Fruit fly (Drosophila melanogaster) whole organism, embryonic: Measurements from ENCODE around the gene CG46309.
A peak's percentile ranks its signal among the peaks of the same experiment; 100 is the strongest.

Experiments
- ATbp ChIP-seq: fragments of 200-800 bp; sonication (Bioruptor generic); optimal IDR thresholded peaks from 2 replicates; lab custom pipeline; 2017; ENCODE audit warnings: missing biosample characterization, mild to moderate bottlenecking, missing genetic modification characterization, missing genetic modification reagents
- Atf3 ChIP-seq: fragments of 200-800 bp; sonication (Bioruptor generic); optimal IDR thresholded peaks from 3 replicates; lab custom pipeline; 2016; ENCODE audit warnings: missing biosample characterization, missing genetic modification characterization
- CG10267 ChIP-seq: fragments of 200-800 bp; sonication (Bioruptor generic); optimal IDR thresholded peaks from 2 replicates; lab custom pipeline; 2018; ENCODE audit warnings: missing biosample characterization, mild to moderate bottlenecking, missing genetic modification characterization, moderate library complexity
- CG10321 ChIP-seq: fragments of 200-800 bp; sonication (Bioruptor generic); IDR thresholded peaks from 2 replicates; pipeline ENCODE4 v1.3.6; 2022; ENCODE audit warnings: missing biosample characterization, missing genetic modification characterization
- CG10462 ChIP-seq: fragments of 200-800 bp; sonication (Bioruptor generic); optimal IDR thresholded peaks from 2 replicates; lab custom pipeline; 2016; ENCODE audit warnings: missing biosample characterization, missing genetic modification characterization
- CG15011 ChIP-seq: fragments of 200-800 bp; sonication (Bioruptor generic); optimal IDR thresholded peaks from 3 replicates; lab custom pipeline; 2018; ENCODE audit warnings: missing biosample characterization, mild to moderate bottlenecking, missing genetic modification characterization
- CG16779 ChIP-seq: fragments of 200-800 bp; sonication (Bioruptor generic); IDR thresholded peaks from 2 replicates; pipeline ENCODE4 v1.3.6; 2022; ENCODE audit warnings: missing biosample characterization, missing genetic modification characterization
- CG17385 ChIP-seq: fragments of 200-800 bp; sonication (Bioruptor generic); optimal IDR thresholded peaks from 3 replicates; lab custom pipeline; 2018; ENCODE audit warnings: missing biosample characterization, mild to moderate bottlenecking, missing genetic modification characterization
- CG1792 ChIP-seq: fragments of 200-800 bp; sonication (Bioruptor generic); optimal IDR thresholded peaks from 2 replicates; lab custom pipeline; 2016; ENCODE audit warnings: missing biosample characterization, missing genetic modification characterization
- CG2129 ChIP-seq: fragments of 200-800 bp; sonication (Bioruptor generic); IDR thresholded peaks from 2 replicates; pipeline ENCODE4 v1.3.6; 2022; ENCODE audit warnings: missing biosample characterization, missing genetic modification characterization; ENCODE audit not compliant: partially characterized antibody
- CG2199 ChIP-seq: fragments of 200-800 bp; sonication (Bioruptor generic); IDR thresholded peaks from 3 replicates; pipeline ENCODE4 v1.3.6; 2022; ENCODE audit warnings: missing biosample characterization, missing genetic modification characterization
- CG32767 ChIP-seq: fragments of 200-800 bp; sonication (Bioruptor generic); IDR thresholded peaks from 2 replicates; pipeline ENCODE4 v1.3.6; 2022; ENCODE audit warnings: missing biosample characterization, missing genetic modification characterization
- CG33213 ChIP-seq: fragments of 200-800 bp; sonication (Bioruptor generic); optimal IDR thresholded peaks from 3 replicates; lab custom pipeline; 2016; ENCODE audit warnings: missing biosample characterization, missing genetic modification characterization
- CG3726 ChIP-seq: fragments of 200-800 bp; sonication (Bioruptor generic); IDR thresholded peaks from 3 replicates; pipeline ENCODE4, ENCODE4 v1.3.6; 2022; ENCODE audit warnings: missing biosample characterization, missing genetic modification characterization
- CG3847 ChIP-seq: fragments of 200-800 bp; sonication (Bioruptor generic); IDR thresholded peaks from 2 replicates; pipeline ENCODE4 v1.3.6; 2022; ENCODE audit warnings: missing biosample characterization, missing genetic modification characterization
- CG42726 ChIP-seq: fragments of 200-800 bp; sonication (Bioruptor generic); IDR thresholded peaks from 2 replicates; pipeline ENCODE4 v1.3.6; 2022; ENCODE audit warnings: missing biosample characterization, missing genetic modification characterization; ENCODE audit not compliant: partially characterized antibody
- CG4854 ChIP-seq: fragments of 200-800 bp; sonication (Bioruptor generic); optimal IDR thresholded peaks from 2 replicates; lab custom pipeline; 2016; ENCODE audit warnings: missing biosample characterization, missing genetic modification characterization, inconsistent platforms
- CG5953 ChIP-seq: fragments of 200-800 bp; sonication (Bioruptor generic); IDR thresholded peaks from 2 replicates; pipeline ENCODE4 v1.3.6; 2022; ENCODE audit warnings: missing biosample characterization, missing genetic modification characterization
- CG8089 ChIP-seq: fragments of 200-800 bp; sonication (Bioruptor generic); optimal IDR thresholded peaks from 3 replicates; lab custom pipeline; 2016; ENCODE audit warnings: missing biosample characterization, missing genetic modification characterization
- CG9215 ChIP-seq: fragments of 200-800 bp; sonication (Bioruptor generic); IDR thresholded peaks from 2 replicates; pipeline ENCODE4 v1.3.6; 2022; ENCODE audit warnings: missing biosample characterization, missing genetic modification characterization
- CG9609 ChIP-seq: fragments of 200-800 bp; sonication (Bioruptor generic); optimal IDR thresholded peaks from 3 replicates; lab custom pipeline; 2016; ENCODE audit warnings: missing biosample characterization, missing genetic modification characterization
- CG9932 ChIP-seq: fragments of 200-800 bp; sonication (Bioruptor generic); IDR thresholded peaks from 2 replicates; pipeline ENCODE4 v1.3.6; 2022; ENCODE audit warnings: missing biosample characterization, missing genetic modification characterization
- Deaf1 ChIP-seq: fragments of 200-800 bp; optimal IDR thresholded peaks from 3 replicates; lab custom pipeline; 2019; ENCODE audit warnings: missing biosample characterization, mild to moderate bottlenecking, missing genetic modification characterization, moderate library complexity
- Dll ChIP-seq: fragments of 200-800 bp; sonication (Bioruptor generic); IDR thresholded peaks from 4 replicates; pipeline ENCODE4 v1.3.6; 2022; ENCODE audit warnings: missing biosample characterization, missing genetic modification characterization; ENCODE audit not compliant: partially characterized antibody
- ERR ChIP-seq: fragments of 200-800 bp; sonication (Bioruptor generic); optimal IDR thresholded peaks from 2 replicates; lab custom pipeline; 2016; ENCODE audit warnings: missing biosample characterization, missing genetic modification characterization
- Fer2 ChIP-seq: fragments of 200-800 bp; sonication (Bioruptor generic); optimal IDR thresholded peaks from 2 replicates; lab custom pipeline; 2018; ENCODE audit warnings: missing biosample characterization, mild to moderate bottlenecking, missing genetic modification characterization, moderate library complexity
- MESR4 ChIP-seq: fragments of 200-800 bp; sonication (Bioruptor generic); optimal IDR thresholded peaks from 2 replicates; lab custom pipeline; 2018; ENCODE audit warnings: missing biosample characterization, mild to moderate bottlenecking, missing genetic modification characterization, moderate library complexity
- Med ChIP-seq: fragments of 200-800 bp; sonication (Bioruptor generic); peaks from one replicate; lab custom pipeline; 2016; ENCODE audit warnings: missing biosample characterization, missing genetic modification characterization, mild to moderate bottlenecking, inconsistent platforms, moderate library complexity
- NfI ChIP-seq: fragments of 200-800 bp; sonication (Bioruptor generic); optimal IDR thresholded peaks from 3 replicates; lab custom pipeline; 2018; ENCODE audit warnings: missing biosample characterization, mild to moderate bottlenecking, missing genetic modification characterization, moderate library complexity
- Sry-β ChIP-seq: fragments of 200-800 bp; sonication (Bioruptor generic); optimal IDR thresholded peaks from 2 replicates; lab custom pipeline; 2018; ENCODE audit warnings: missing biosample characterization, mild to moderate bottlenecking, missing genetic modification characterization, moderate library complexity
- Sry-δ ChIP-seq: fragments of 200-800 bp; sonication (Bioruptor generic); optimal IDR thresholded peaks from 2 replicates; lab custom pipeline; 2016; ENCODE audit warnings: missing biosample characterization, missing genetic modification characterization
- Tbp ChIP-seq: fragments of >200 bp; optimal IDR thresholded peaks from 2 replicates; lab custom pipeline; 2018; ENCODE audit warnings: missing biosample characterization, missing genetic modification characterization
- ab ChIP-seq: fragments of 200-800 bp; sonication (Bioruptor generic); optimal IDR thresholded peaks from 2 replicates; lab custom pipeline; 2016; ENCODE audit warnings: missing biosample characterization, missing genetic modification characterization
- ash1 ChIP-seq: fragments of 200-800 bp; sonication (Bioruptor generic); optimal IDR thresholded peaks from 2 replicates; lab custom pipeline; 2018; ENCODE audit warnings: missing biosample characterization, mild to moderate bottlenecking, missing genetic modification characterization
- cas ChIP-seq: fragments of 200-800 bp; sonication (Bioruptor generic); IDR thresholded peaks from 2 replicates; pipeline ENCODE4 v1.3.6; 2022; ENCODE audit warnings: missing biosample characterization, missing genetic modification characterization
- cg ChIP-seq: fragments of 200-800 bp; sonication (Bioruptor generic); optimal IDR thresholded peaks from 3 replicates; lab custom pipeline; 2019; ENCODE audit warnings: missing biosample characterization, mild to moderate bottlenecking, missing genetic modification characterization, moderate library complexity
- disco-r ChIP-seq: fragments of 200-800 bp; sonication (Bioruptor generic); optimal IDR thresholded peaks from 2 replicates; lab custom pipeline; 2016; ENCODE audit warnings: missing biosample characterization, missing genetic modification characterization
- dpn ChIP-seq, 2 experiments: fragments of 200-800 bp; sonication (Bioruptor generic); optimal IDR thresholded peaks; 3 replicates each; lab custom pipeline; 2016; ENCODE audit warnings: missing biosample characterization in 2 of 2, missing genetic modification characterization in 2 of 2
- ewg ChIP-seq: fragments of 200-800 bp; sonication (Bioruptor generic); optimal IDR thresholded peaks from 3 replicates; lab custom pipeline; 2017; ENCODE audit warnings: mild to moderate bottlenecking, missing biosample characterization, missing genetic modification reagents, missing genetic modification characterization
- gsb ChIP-seq: fragments of 200-800 bp; sonication (Bioruptor generic); IDR thresholded peaks from 2 replicates; pipeline ENCODE4 v1.3.6; 2022; ENCODE audit warnings: missing biosample characterization, missing genetic modification characterization
- jing ChIP-seq: fragments of 200-800 bp; sonication (Bioruptor generic); optimal IDR thresholded peaks from 2 replicates; lab custom pipeline; 2018; ENCODE audit warnings: missing biosample characterization, mild to moderate bottlenecking, missing genetic modification characterization
- kni ChIP-seq: fragments of 200-800 bp; sonication (Bioruptor generic); optimal IDR thresholded peaks from 3 replicates; lab custom pipeline; 2017; ENCODE audit warnings: mild to moderate bottlenecking, missing biosample characterization, missing genetic modification reagents, missing genetic modification characterization
- lov ChIP-seq, 2 experiments: fragments of 200-800 bp in 1 of 2; fragments of >200 bp in 1 of 2; sonication (Bioruptor generic) in 1 of 2; IDR thresholded peaks in 1 of 2; optimal IDR thresholded peaks in 1 of 2; 2 replicates in 1 of 2; 3 replicates in 1 of 2; pipeline versions ENCODE4 v1.3.6 to Lab custom; 2017 to 2022; ENCODE audit warnings: missing biosample characterization in 1 of 2, missing genetic modification characterization in 1 of 2
- oc ChIP-seq: fragments of 200-800 bp; sonication (Bioruptor generic); optimal IDR thresholded peaks from 2 replicates; lab custom pipeline; 2018; ENCODE audit warnings: missing biosample characterization, mild to moderate bottlenecking, missing genetic modification characterization, moderate library complexity
- ranshi ChIP-seq: fragments of 200-800 bp; sonication (Bioruptor generic); IDR thresholded peaks from 2 replicates; pipeline ENCODE4 v1.3.6; 2022; ENCODE audit warnings: missing biosample characterization, missing genetic modification characterization
- rib ChIP-seq: fragments of 200-800 bp; sonication (Bioruptor generic); IDR thresholded peaks from 2 replicates; pipeline ENCODE4 v1.3.6; 2022; ENCODE audit warnings: missing biosample characterization, missing genetic modification characterization
- salm ChIP-seq: fragments of 200-800 bp; sonication (Bioruptor generic); optimal IDR thresholded peaks from 2 replicates; lab custom pipeline; 2018; ENCODE audit warnings: missing biosample characterization, mild to moderate bottlenecking, missing genetic modification characterization
- sr ChIP-seq: fragments of 200-800 bp; sonication (Bioruptor generic); IDR thresholded peaks from 3 replicates; pipeline ENCODE4 v1.3.6; 2022; ENCODE audit warnings: missing biosample characterization, missing genetic modification characterization
- tin ChIP-seq: fragments of 200-800 bp; sonication (Bioruptor generic); optimal IDR thresholded peaks from 3 replicates; lab custom pipeline; 2016; ENCODE audit warnings: missing biosample characterization, missing genetic modification characterization

Gene CG46309

DNA sequence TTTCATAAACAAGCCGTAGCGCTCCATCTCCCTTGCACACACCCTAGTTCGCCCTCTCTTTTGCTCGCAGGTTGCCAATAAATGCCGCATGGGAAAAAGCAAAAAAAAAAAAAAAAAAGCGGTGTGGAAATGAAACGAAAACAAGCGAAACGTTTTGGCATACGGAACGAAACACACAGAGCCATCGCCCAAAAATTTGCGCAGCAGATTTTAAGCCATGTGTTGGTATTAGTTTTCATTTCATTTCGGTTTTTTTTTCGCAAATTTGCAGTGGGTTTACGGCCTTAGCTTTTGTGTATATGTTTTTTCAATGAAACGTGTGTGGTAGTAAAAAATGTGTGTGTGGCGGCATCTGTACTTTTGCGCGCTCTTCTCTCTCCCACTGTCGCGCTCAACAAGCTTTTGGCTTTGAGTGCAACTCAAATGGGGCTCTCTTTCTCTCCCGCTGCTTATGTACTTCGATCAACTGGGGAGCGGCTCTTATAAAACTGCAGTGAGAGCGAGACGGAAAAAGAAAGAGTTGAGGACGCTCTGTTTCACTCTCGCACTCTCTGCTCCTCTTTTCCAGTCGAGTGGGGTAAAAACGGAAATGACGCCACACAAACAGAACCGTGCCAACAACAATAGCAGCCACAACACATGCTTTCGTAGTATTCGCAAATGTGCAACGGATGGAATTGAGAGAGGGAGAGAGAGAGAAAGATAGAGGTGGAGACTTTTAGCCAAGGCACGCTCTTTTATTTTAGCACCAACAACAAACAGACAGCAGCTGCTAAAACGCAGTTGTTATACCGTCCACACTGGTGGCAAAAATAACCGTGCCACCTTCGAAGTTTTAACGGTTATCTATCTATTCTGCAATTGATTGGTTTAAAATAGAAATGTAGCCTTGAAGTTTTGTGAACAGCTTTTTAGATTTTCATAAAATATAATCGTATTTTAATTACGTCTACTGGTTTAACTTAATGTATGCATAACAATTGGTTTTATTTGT lies 33.0 kb upstream of the CG46309 start (continued):
- TF ChIP-seq disco-r (peak; percentile 47), Sry-δ (GFP tag; lab: Kevin White, UChicago) (peak; percentile 17), tin (GFP tag; lab: Kevin White, UChicago) (no peak), Dll (GFP tag; lab: Robert Waterston, UW) (no peak), ERR (no peak), ranshi (GFP tag; lab: Robert Waterston, UW) (no peak), Med (peak; percentile 82), lov (optimal IDR thresholded peaks at IDR 0.05; lab: Kevin White, UChicago) (no peak), lov (GFP tag; IDR thresholded peaks at IDR 0.05; lab: Robert Waterston, UW) (no peak), CG3726 (GFP tag; lab: Robert Waterston, UW) (no peak), Deaf1 (peak; percentile 15), CG3847 (no peak), NfI (peak; percentile 42), CG42726 (no peak), cg (GFP tag; lab: Kevin White, UChicago) (peak; percentile 62), ab (GFP tag; lab: Kevin White, UChicago) (no peak), CG4854 (peak; percentile 36), Sry-β (GFP tag; lab: Kevin White, UChicago) (no peak), CG2199 (GFP tag; lab: Robert Waterston, UW) (no peak), CG32767 (no peak), CG10321 (GFP tag; lab: Robert Waterston, UW) (no peak), jing (GFP tag; lab: Kevin White, UChicago) (no peak), CG10267 (tag; lab: Kevin White, UChicago) (no peak), ATbp (GFP tag; lab: Kevin White, UChicago) (peak; percentile 52), gsb (GFP tag; lab: Robert Waterston, UW) (no peak), rib (no peak), CG15011 (GFP tag; lab: Kevin White, UChicago) (no peak), CG9609 (GFP tag; lab: Kevin White, UChicago) (peak; percentile 53), dpn (GFP tag; optimal IDR thresholded peaks at IDR 0.05; lab: Kevin White, UChicago) (peak; percentile 56 to 63), CG33213 (GFP tag; lab: Kevin White, UChicago) (no peak), CG1792 (peak; percentile 3), ash1 (GFP tag; lab: Kevin White, UChicago) (no peak), Atf3 (GFP tag; lab: Kevin White, UChicago) (no peak), MESR4 (GFP tag; lab: Kevin White, UChicago) (no peak), sr (GFP tag; lab: Robert Waterston, UW) (no peak), CG9215 (GFP tag; lab: Robert Waterston, UW) (no peak), CG9932 (no peak), CG8089 (GFP tag; lab: Kevin White, UChicago) (peak; percentile 13), oc (tag; lab: Kevin White, UChicago) (no peak), CG5953 (GFP tag; lab: Robert Waterston, UW) (no peak), cas (GFP tag; lab: Robert Waterston, UW) (no peak), CG16779 (GFP tag; lab: Robert Waterston, UW) (no peak), kni (GFP tag; lab: Kevin White, UChicago) (peak; percentile 84), salm (tag; lab: Kevin White, UChicago) (no peak), CG17385 (peak; percentile 27), ewg (GFP tag; lab: Kevin White, UChicago) (no peak), CG2129 (GFP tag; lab: Robert Waterston, UW) (no peak), Fer2 (no peak), CG10462 (peak; percentile 2), Tbp (GFP tag; lab: Kevin White, UChicago) (no peak)
